Worm (Caenorhabditis elegans) whole organism, L4 larva: ENCODE measurements around the gene T16G12.12.
"Not testable (repeated sequence)": the region's sequence is repeated elsewhere in the genome, so short reads cannot be mapped to it uniquely, and the experiment has no call there.

ENCODE experiments used
- ZK337.2 ChIP-seq: fragments of 200-800 bp; sonication (Bioruptor generic); IDR thresholded peaks from 2 replicates; pipeline ENCODE4 v1.3.6; 2022; ENCODE audit warnings: missing genetic modification reagents, missing genetic modification characterization, missing compliant biosample characterization
- fkh-10 ChIP-seq: fragments of 150-350 bp; optimal IDR thresholded peaks from 2 replicates; lab custom pipeline; 2014; ENCODE audit warnings: missing biosample characterization, missing genetic modification reagents, missing genetic modification characterization
- nhr-77 ChIP-seq: fragments of 150-350 bp; optimal IDR thresholded peaks from 2 replicates; lab custom pipeline; 2014; ENCODE audit warnings: missing biosample characterization, missing genetic modification characterization
- zag-1 ChIP-seq: fragments of 150-350 bp; optimal IDR thresholded peaks from 2 replicates; lab custom pipeline; 2014; ENCODE audit warnings: missing biosample characterization, missing genetic modification characterization

ce11 chrIII:10053312-10053711, at the start of gene T16G12.12:
- not testable (repeated sequence) for TF ChIP-seq ZK337.2; fkh-10 (GFP tag; lab: Kevin White, UChicago); nhr-77 (tag; lab: Kevin White, UChicago); zag-1 (tag; lab: Kevin White, UChicago)
